Worm (Caenorhabditis elegans): ENCODE results near the gene cdh-8.

ce11 chrIV:396373-396772 lies 56.8 kb downstream of the cdh-8 start, which contains the start of gene rrp-8:
- no peak for TF ChIP-seq pha-4 (tag; optimal IDR thresholded peaks at IDR 0.05)
- no peak for TF ChIP-seq elt-3 (tag; optimal IDR thresholded peaks at IDR 0.05)
- no peak for TF ChIP-seq lsy-2 (tag; optimal IDR thresholded peaks at IDR 0.05)
- TF ChIP-seq zip-8 (tag; optimal IDR thresholded peaks at IDR 0.05), result no peak
- TF ChIP-seq nhr-28 (tag; optimal IDR thresholded peaks at IDR 0.05), result no peak
- no peak for TF ChIP-seq lin-13 (tag; optimal IDR thresholded peaks at IDR 0.05)
- no peak for TF ChIP-seq nhr-237 (tag; optimal IDR thresholded peaks at IDR 0.05)
- TF ChIP-seq ztf-11 (tag; optimal IDR thresholded peaks at IDR 0.05), result no peak
- no peak for TF ChIP-seq mab-5 (tag; optimal IDR thresholded peaks at IDR 0.05)
